Fruit fly (Drosophila melanogaster): Measurements from ENCODE around the gene CG31103.

dm6 chr3R:25193726-25194204 is 25.4 kb upstream of the CG31103 start, which contains the start of gene lobo:
- TF ChIP-seq Dll (optimal IDR thresholded peaks at IDR 0.05) (no peak), psq (optimal IDR thresholded peaks at IDR 0.05) (no peak), CG8478 (optimal IDR thresholded peaks at IDR 0.05) (no peak), EcR (GFP tag; optimal IDR thresholded peaks at IDR 0.05) (no peak), usp (GFP tag; optimal IDR thresholded peaks at IDR 0.05) (no peak)
